Worm (Caenorhabditis elegans): ENCODE results near the gene fbxa-134.

- TF ChIP-seq nhr-102 (tag; optimal IDR thresholded peaks at IDR 0.05) (no peak), fos-1 (tag; optimal IDR thresholded peaks at IDR 0.05) (no peak), F10B5.3 (tag; optimal IDR thresholded peaks at IDR 0.05) (no peak), unc-62 (GFP tag; optimal IDR thresholded peaks at IDR 0.05 in 1 of 2) (no peak), unc-62 (tag; optimal IDR thresholded peaks at IDR 0.05) (no peak), nhr-11 (tag; optimal IDR thresholded peaks at IDR 0.05) (no peak), lin-39 (tag; optimal IDR thresholded peaks at IDR 0.05) (no peak), mep-1 (tag; optimal IDR thresholded peaks at IDR 0.05) (no peak), Y48G9A.11 (GFP tag; IDR thresholded peaks at IDR 0.05) (no peak), ces-1 (GFP tag; optimal IDR thresholded peaks at IDR 0.05) (no peak)
Observed at ce11 chrV:17377140-17377539, 24.5 kb upstream of the fbxa-134 start, which contains the start of gene fbxb-7.

Measured in whole organism, L4 larva.